Fruit fly (Drosophila melanogaster): ENCODE data around the gene CG15357.

The CG15357 gene

DNA sequence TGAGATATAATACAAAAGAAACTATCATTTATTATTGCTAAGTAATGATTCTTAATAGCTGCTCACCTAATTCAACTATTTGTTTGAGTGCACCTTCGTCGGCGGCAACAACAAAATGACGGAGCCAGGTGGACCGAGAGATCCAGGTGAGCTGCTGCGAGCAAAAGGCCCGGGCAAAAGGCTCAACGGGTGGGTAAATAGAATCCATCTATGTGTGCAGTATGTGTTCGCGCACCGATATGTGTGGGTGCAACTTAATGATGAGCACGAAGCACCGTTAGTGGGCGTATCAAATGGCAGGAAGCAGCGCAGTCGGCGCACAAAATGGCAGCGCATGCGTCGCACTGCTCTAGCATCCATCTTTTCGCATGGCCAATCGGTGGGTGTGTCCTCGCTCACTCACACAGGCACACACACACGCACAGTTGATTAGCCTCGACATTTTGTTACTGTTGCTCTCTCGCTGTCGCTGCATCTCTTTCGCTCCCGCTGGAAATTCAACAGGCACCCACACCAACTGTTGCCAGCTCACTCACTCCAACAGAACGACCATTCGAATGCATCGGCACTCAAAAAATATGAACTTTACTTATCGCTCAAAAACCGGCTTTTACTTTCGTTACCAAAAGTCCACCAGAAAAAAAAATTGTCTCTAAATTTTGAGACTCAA, 27.1 kb upstream of the CG15357 start (continued):
- TF ChIP-seq CG31388 (GFP tag; optimal IDR thresholded peaks at IDR 0.05) (no peak), prd (optimal IDR thresholded peaks at IDR 0.05) (no peak), prd (GFP tag; IDR thresholded peaks at IDR 0.05) (peak; percentile 43; the same call in 1 of the 3 replicates), CG8089 (GFP tag; optimal IDR thresholded peaks at IDR 0.05) (no peak), bowl (GFP tag; IDR thresholded peaks at IDR 0.05) (no peak), E2f2 (GFP tag; IDR thresholded peaks at IDR 0.05) (no peak), Drgx (GFP tag; IDR thresholded peaks at IDR 0.05) (no peak), caup (GFP tag; optimal IDR thresholded peaks at IDR 0.05; ENCODE audit: severe bottlenecking) (no peak), CG10654 (GFP tag; optimal IDR thresholded peaks at IDR 0.05) (no peak), CG8478 (optimal IDR thresholded peaks at IDR 0.05) (peak; percentile 97), pita (GFP tag; optimal IDR thresholded peaks at IDR 0.05) (no peak), pros (GFP tag; optimal IDR thresholded peaks at IDR 0.05) (no peak), abd-A (tag; optimal IDR thresholded peaks at IDR 0.05) (peak; percentile 75), trh (GFP tag; optimal IDR thresholded peaks at IDR 0.05) (no peak), CG4360 (GFP tag; IDR thresholded peaks at IDR 0.05) (no peak), Antp (GFP tag; optimal IDR thresholded peaks at IDR 0.05) (no peak), Max (GFP tag; optimal IDR thresholded peaks at IDR 0.05) (no peak), CoRest (tag; optimal IDR thresholded peaks at IDR 0.05) (peak; percentile 55), Meics (GFP tag; optimal IDR thresholded peaks at IDR 0.05) (no peak), CG10462 (GFP tag; optimal IDR thresholded peaks at IDR 0.05) (no peak), Xrp1 (GFP tag; IDR thresholded peaks at IDR 0.05) (no peak), Lpt (GFP tag; optimal IDR thresholded peaks at IDR 0.05) (no peak), aop (GFP tag; IDR thresholded peaks at IDR 0.05) (no peak), Eip74EF (GFP tag; optimal IDR thresholded peaks at IDR 0.05) (no peak), NC2β (GFP tag; optimal IDR thresholded peaks at IDR 0.05) (no peak), Doc2 (GFP tag; IDR thresholded peaks at IDR 0.05) (no peak), sens-2 (GFP tag; IDR thresholded peaks at IDR 0.05) (no peak), CG6254 (GFP tag; optimal IDR thresholded peaks at IDR 0.05) (no peak), crol (GFP tag; IDR thresholded peaks at IDR 0.05) (peak; percentile 69), ken (GFP tag; IDR thresholded peaks at IDR 0.05) (no peak)

DNA sequence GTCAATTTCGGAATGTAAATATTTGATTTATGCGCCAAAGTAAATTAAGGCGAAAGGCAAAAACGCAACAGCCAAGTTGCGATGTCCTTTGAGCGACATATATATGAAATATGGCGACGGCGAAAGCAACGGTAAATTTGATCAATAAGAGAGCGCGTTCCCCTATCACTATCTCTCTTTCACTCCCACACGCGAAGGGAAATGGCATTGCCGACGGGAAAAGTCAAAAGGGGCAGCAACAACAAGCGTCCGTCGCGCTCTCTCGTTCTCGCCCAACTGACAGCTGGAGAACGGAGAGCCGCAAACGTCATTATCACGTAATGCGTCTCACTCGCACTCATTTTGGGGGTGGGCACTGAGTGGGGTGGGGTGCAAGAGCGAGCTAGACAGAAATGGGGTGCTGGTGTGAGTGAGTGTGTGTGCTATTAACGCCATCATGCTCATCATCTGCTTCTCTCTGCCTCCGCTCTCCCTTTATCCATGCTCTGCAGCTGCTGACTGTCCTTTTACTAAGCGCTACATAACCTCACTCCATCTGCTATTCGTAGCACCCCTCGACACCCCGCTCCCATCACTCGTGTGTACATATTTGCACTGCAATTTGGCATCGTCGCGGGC, 24.9 kb upstream of the CG15357 start, which contains the start of gene erm:
TSS of gene erm (minus strand) at position 51 of the 618 bp plus-strand sequence.
- no peak for TF ChIP-seq gt (GFP tag; IDR thresholded peaks at IDR 0.05)
- TF ChIP-seq tll (GFP tag; optimal IDR thresholded peaks at IDR 0.05) = peak in 1 of 2 experiments; percentile 97
- TF ChIP-seq CG14710 (tag; optimal IDR thresholded peaks at IDR 0.05) = no peak
- TF ChIP-seq Gug (GFP tag; IDR thresholded peaks at IDR 0.05) = no peak
- TF ChIP-seq YL-1 (GFP tag; optimal IDR thresholded peaks at IDR 0.05) = no peak
- no peak for TF ChIP-seq Mrtf (GFP tag; IDR thresholded peaks at IDR 0.05)
- TF ChIP-seq CG10321 (GFP tag; IDR thresholded peaks at IDR 0.05) = peak; percentile 94
- no peak for TF ChIP-seq tup (GFP tag; optimal IDR thresholded peaks at IDR 0.05)
- peak; percentile 56 for TF ChIP-seq twi (tag; optimal IDR thresholded peaks at IDR 0.05)
- no peak for TF ChIP-seq CG8089 (GFP tag; optimal IDR thresholded peaks at IDR 0.05)
- TF ChIP-seq Abd-B (GFP tag; optimal IDR thresholded peaks at IDR 0.05) = peak; percentile 0
- TF ChIP-seq CG6683 (GFP tag; optimal IDR thresholded peaks at IDR 0.05) = no peak
- TF ChIP-seq Ets97D (GFP tag; optimal IDR thresholded peaks at IDR 0.05) = no peak
- TF ChIP-seq kah (GFP tag; optimal IDR thresholded peaks at IDR 0.05) = no peak
- TF ChIP-seq Aef1 (GFP tag; IDR thresholded peaks at IDR 0.05) = peak; percentile 75
- TF ChIP-seq Poxn (GFP tag; IDR thresholded peaks at IDR 0.05) = no peak
- no peak for TF ChIP-seq CG12659 (GFP tag; optimal IDR thresholded peaks at IDR 0.05)
- 0 out of 2 replicates have a peak, but pooled peaks have one; percentile 14 for TF ChIP-seq CG3847 (GFP tag; IDR thresholded peaks at IDR 0.05)
- TF ChIP-seq CG8478 (optimal IDR thresholded peaks at IDR 0.05) = peak; percentile 63
- TF ChIP-seq CG4328 (GFP tag; optimal IDR thresholded peaks at IDR 0.05) = no peak
- no peak for TF ChIP-seq ase (GFP tag; IDR thresholded peaks at IDR 0.05)
- no peak for TF ChIP-seq CG7372 (GFP tag; IDR thresholded peaks at IDR 0.05)
- no peak for TF ChIP-seq CG11093 (GFP tag; IDR thresholded peaks at IDR 0.05)
- no peak for TF ChIP-seq CG1792 (GFP tag; optimal IDR thresholded peaks at IDR 0.05)
